Fruit fly (Drosophila melanogaster): ENCODE measurements around the gene CG13606.
A peak's percentile ranks its signal among the peaks of the same experiment; 100 is the strongest.

Gene CG13606

dm6 chr3R:24138478-24139455 is 33.7 kb upstream of the CG13606 start (continued):
- TF ChIP-seq CG4424 (GFP tag; optimal IDR thresholded peaks at IDR 0.05) (no peak), trh (GFP tag; optimal IDR thresholded peaks at IDR 0.05) (no peak), Lhr (GFP tag; optimal IDR thresholded peaks at IDR 0.05) (no peak), MTF-1 (GFP tag; optimal IDR thresholded peaks at IDR 0.05; ENCODE audit: borderline replicate concordance) (no peak), slou (GFP tag; optimal IDR thresholded peaks at IDR 0.05) (no peak), ap (GFP tag; IDR thresholded peaks at IDR 0.05) (no peak), CG1233 (GFP tag; optimal IDR thresholded peaks at IDR 0.05) (peak; percentile 3), CG9876 (GFP tag; optimal IDR thresholded peaks at IDR 0.05) (no peak), Atf-2 (GFP tag; optimal IDR thresholded peaks at IDR 0.05) (no peak), grau (tag; optimal IDR thresholded peaks at IDR 0.05) (no peak), hb (GFP tag; IDR thresholded peaks at IDR 0.05; ENCODE audit: partially characterized antibody) (no peak), odd (GFP tag; optimal IDR thresholded peaks at IDR 0.05) (no peak), hkb (optimal IDR thresholded peaks at IDR 0.05) (no peak), hkb (GFP tag; IDR thresholded peaks at IDR 0.05) (no peak), D19A (tag; optimal IDR thresholded peaks at IDR 0.05) (peak; percentile 68), CG8281 (tag; optimal IDR thresholded peaks at IDR 0.05) (no peak), bbx (GFP tag; IDR thresholded peaks at IDR 0.05; ENCODE audit: partially characterized antibody) (no peak), mam (GFP tag; optimal IDR thresholded peaks at IDR 0.05) (no peak), Hmr (GFP tag; optimal IDR thresholded peaks at IDR 0.05) (no peak), lola (GFP tag; optimal IDR thresholded peaks at IDR 0.05) (no peak), CG2199 (GFP tag; IDR thresholded peaks at IDR 0.05) (no peak), CG13424 (tag; optimal IDR thresholded peaks at IDR 0.05) (no peak), CG43689 (GFP tag; IDR thresholded peaks at IDR 0.05) (no peak), Doc3 (GFP tag; IDR thresholded peaks at IDR 0.05; ENCODE audit: partially characterized antibody) (no peak), disco-r (GFP tag; optimal IDR thresholded peaks at IDR 0.05) (no peak), gro (GFP tag; optimal IDR thresholded peaks at IDR 0.05) (peak; percentile 33), Optix (GFP tag; IDR thresholded peaks at IDR 0.05) (no peak), CG15601 (tag; optimal IDR thresholded peaks at IDR 0.05) (no peak), CG34224 (GFP tag; IDR thresholded peaks at IDR 0.05; ENCODE audit: partially characterized antibody) (no peak), CG15011 (GFP tag; optimal IDR thresholded peaks at IDR 0.05) (no peak), cwo (GFP tag; optimal IDR thresholded peaks at IDR 0.05) (peak; percentile 22), Usf (GFP tag; optimal IDR thresholded peaks at IDR 0.05) (no peak), pb (GFP tag; optimal IDR thresholded peaks at IDR 0.05) (no peak), Asciz (GFP tag; optimal IDR thresholded peaks at IDR 0.05) (peak; percentile 34), exex (tag; optimal IDR thresholded peaks at IDR 0.05) (peak; percentile 95), lmd (GFP tag; IDR thresholded peaks at IDR 0.05) (no peak), trem (tag; optimal IDR thresholded peaks at IDR 0.05) (no peak), usp (GFP tag; optimal IDR thresholded peaks at IDR 0.05) (no peak), ken (GFP tag; IDR thresholded peaks at IDR 0.05) (no peak), CG11560 (tag; IDR thresholded peaks at IDR 0.05) (no peak), CG2712 (tag; optimal IDR thresholded peaks at IDR 0.05) (no peak), az2 (GFP tag; optimal IDR thresholded peaks at IDR 0.05) (no peak), stc (GFP tag; IDR thresholded peaks at IDR 0.05) (no peak), sqz (GFP tag; optimal IDR thresholded peaks at IDR 0.05) (no peak), gem (tag; optimal IDR thresholded peaks at IDR 0.05) (peak; percentile 1), CG16863 (GFP tag; optimal IDR thresholded peaks at IDR 0.05) (no peak), CG6272 (GFP tag; IDR thresholded peaks at IDR 0.05) (no peak), CG7357 (GFP tag; IDR thresholded peaks at IDR 0.05) (no peak), tgo (GFP tag; IDR thresholded peaks at IDR 0.05) (no peak)

Measured in whole organism, embryonic.